Fruit fly (Drosophila melanogaster) whole organism, embryonic: ENCODE measurements around the gene sgll.

ENCODE experiments used
- Antp ChIP-seq: fragments of 200-800 bp; sonication (Bioruptor generic); optimal IDR thresholded peaks from 3 replicates; lab custom pipeline; 2016; ENCODE audit warnings: missing biosample characterization, missing genetic modification characterization
- Atf3 ChIP-seq: fragments of 200-800 bp; sonication (Bioruptor generic); optimal IDR thresholded peaks from 3 replicates; lab custom pipeline; 2016; ENCODE audit warnings: missing biosample characterization, missing genetic modification characterization
- BtbVII ChIP-seq: fragments of 200-800 bp; sonication (Bioruptor generic); optimal IDR thresholded peaks from 3 replicates; lab custom pipeline; 2017; ENCODE audit warnings: missing biosample characterization, mild to moderate bottlenecking, missing genetic modification characterization
- CG10654 ChIP-seq: fragments of 200-800 bp; sonication (Bioruptor generic); optimal IDR thresholded peaks from 2 replicates; lab custom pipeline; 2016; ENCODE audit warnings: missing biosample characterization, missing genetic modification characterization
- CG12769 ChIP-seq: fragments of 200-800 bp; sonication (Bioruptor generic); optimal IDR thresholded peaks from 2 replicates; lab custom pipeline; 2019; ENCODE audit warnings: missing biosample characterization, mild to moderate bottlenecking, missing genetic modification characterization, moderate library complexity
- CG13287 ChIP-seq: fragments of 200-800 bp; sonication (Bioruptor generic); IDR thresholded peaks from 2 replicates; pipeline ENCODE4 v1.3.6; 2022; ENCODE audit warnings: missing biosample characterization, missing genetic modification characterization; ENCODE audit not compliant: partially characterized antibody
- CG13296 ChIP-seq: fragments of 200-800 bp; sonication (Bioruptor generic); optimal IDR thresholded peaks from 3 replicates; lab custom pipeline; 2018; ENCODE audit warnings: missing biosample characterization, mild to moderate bottlenecking, missing genetic modification characterization
- CG15514 ChIP-seq: fragments of 200-800 bp; sonication (Bioruptor generic); optimal IDR thresholded peaks from 3 replicates; lab custom pipeline; 2017; ENCODE audit warnings: missing biosample characterization, missing genetic modification characterization, mild to moderate bottlenecking, moderate library complexity, missing genetic modification reagents
- CG32532 ChIP-seq: fragments of 200-800 bp; sonication (Bioruptor generic); IDR thresholded peaks from 2 replicates; pipeline ENCODE4 v1.3.6; 2022; ENCODE audit warnings: missing biosample characterization, missing genetic modification characterization
- CG3281 ChIP-seq: fragments of 200-800 bp; sonication (Bioruptor generic); optimal IDR thresholded peaks from 3 replicates; lab custom pipeline; 2017; ENCODE audit warnings: missing biosample characterization, mild to moderate bottlenecking, missing genetic modification characterization
- CG34224 ChIP-seq: fragments of 200-800 bp; sonication (Bioruptor generic); IDR thresholded peaks from 3 replicates; pipeline ENCODE4 v1.3.6; 2022; ENCODE audit warnings: missing biosample characterization, missing genetic modification characterization; ENCODE audit not compliant: partially characterized antibody
- CG34376 ChIP-seq: fragments of 200-800 bp; sonication (Bioruptor generic); optimal IDR thresholded peaks from 2 replicates; lab custom pipeline; 2018; ENCODE audit warnings: missing biosample characterization, mild to moderate bottlenecking, missing genetic modification characterization
- CG42726 ChIP-seq: fragments of 200-800 bp; sonication (Bioruptor generic); IDR thresholded peaks from 2 replicates; pipeline ENCODE4 v1.3.6; 2022; ENCODE audit warnings: missing biosample characterization, missing genetic modification characterization; ENCODE audit not compliant: partially characterized antibody
- CG8281 ChIP-seq: fragments of 200-800 bp; sonication (Bioruptor generic); optimal IDR thresholded peaks from 2 replicates; lab custom pipeline; 2018; ENCODE audit warnings: missing biosample characterization, mild to moderate bottlenecking, missing genetic modification characterization, moderate library complexity
- D ChIP-seq, 2 experiments: fragments of 200-800 bp in 1 of 2; fragments of >200 bp in 1 of 2; sonication (Bioruptor generic) in 1 of 2; optimal IDR thresholded peaks; 2 replicates in 1 of 2; 3 replicates in 1 of 2; lab custom pipeline; 2017; ENCODE audit warnings: mild to moderate bottlenecking in 1 of 2, missing biosample characterization in 1 of 2, missing genetic modification characterization in 1 of 2, missing genetic modification reagents in 1 of 2
- Dbx ChIP-seq: fragments of 200-800 bp; sonication (Bioruptor generic); IDR thresholded peaks from 3 replicates; pipeline ENCODE4 v1.3.6; 2022; ENCODE audit warnings: missing biosample characterization, missing genetic modification characterization
- Deaf1 ChIP-seq: fragments of 200-800 bp; optimal IDR thresholded peaks from 3 replicates; lab custom pipeline; 2019; ENCODE audit warnings: missing biosample characterization, mild to moderate bottlenecking, missing genetic modification characterization, moderate library complexity
- Drgx ChIP-seq: fragments of 200-800 bp; sonication (Bioruptor generic); IDR thresholded peaks from 2 replicates; pipeline ENCODE4 v1.3.6; 2022; ENCODE audit warnings: missing biosample characterization, missing genetic modification characterization
- Jarid2 ChIP-seq: fragments of 200-800 bp; sonication (Bioruptor generic); optimal IDR thresholded peaks from 3 replicates; lab custom pipeline; 2017; ENCODE audit warnings: mild to moderate bottlenecking, missing biosample characterization, missing genetic modification reagents, missing genetic modification characterization
- Med ChIP-seq: fragments of 200-800 bp; sonication (Bioruptor generic); peaks from one replicate; lab custom pipeline; 2016; ENCODE audit warnings: missing biosample characterization, missing genetic modification characterization, mild to moderate bottlenecking, inconsistent platforms, moderate library complexity
- Neu2 ChIP-seq: fragments of 200-800 bp; sonication (Bioruptor generic); optimal IDR thresholded peaks from 3 replicates; lab custom pipeline; 2016; ENCODE audit warnings: missing biosample characterization, missing genetic modification characterization, borderline replicate concordance
- PHDP ChIP-seq: fragments of 200-800 bp; sonication (Bioruptor generic); optimal IDR thresholded peaks from 3 replicates; lab custom pipeline; 2018; ENCODE audit warnings: missing biosample characterization, mild to moderate bottlenecking, missing genetic modification characterization, moderate library complexity
- Pdp1 ChIP-seq, 2 experiments: fragments of 200-800 bp; sonication (Bioruptor generic); optimal IDR thresholded peaks; 3 replicates each; lab custom pipeline; 2016; ENCODE audit warnings: missing biosample characterization in 2 of 2, missing genetic modification characterization in 2 of 2, mild to moderate bottlenecking in 1 of 2, moderate library complexity in 1 of 2
- Six4 ChIP-seq: fragments of 200-800 bp; sonication (Bioruptor generic); optimal IDR thresholded peaks from 2 replicates; lab custom pipeline; 2016; ENCODE audit warnings: missing biosample characterization, missing genetic modification characterization
- Trl ChIP-seq, 3 experiments: fragments of >200 bp in 2 of 3; fragments of 200-800 bp in 1 of 3; sonication (Bioruptor generic) in 1 of 3; optimal IDR thresholded peaks; 2 replicates in 1 of 3; 3 replicates in 2 of 3; lab custom pipeline; 2016 to 2017; ENCODE audit warnings: missing biosample characterization in 1 of 3, missing genetic modification characterization in 1 of 3
- abd-A ChIP-seq: fragments of 200-800 bp; sonication (Bioruptor generic); optimal IDR thresholded peaks from 3 replicates; lab custom pipeline; 2019; ENCODE audit warnings: missing biosample characterization, mild to moderate bottlenecking, missing genetic modification characterization, moderate library complexity
- amos ChIP-seq: fragments of 200-800 bp; sonication (Bioruptor generic); IDR thresholded peaks from 2 replicates; pipeline ENCODE4 v1.3.6; 2022; ENCODE audit warnings: missing biosample characterization, missing genetic modification characterization; ENCODE audit not compliant: partially characterized antibody
- bbx ChIP-seq: fragments of 200-800 bp; sonication (Bioruptor generic); IDR thresholded peaks from 2 replicates; pipeline ENCODE4 v1.3.6; 2022; ENCODE audit warnings: missing biosample characterization, missing genetic modification characterization; ENCODE audit not compliant: partially characterized antibody
- chinmo ChIP-seq: fragments of 200-800 bp; sonication (Bioruptor generic); IDR thresholded peaks from 4 replicates; pipeline ENCODE4 v1.3.6; 2022; ENCODE audit warnings: missing biosample characterization, missing genetic modification characterization; ENCODE audit not compliant: partially characterized antibody
- corto ChIP-seq: fragments of 200-800 bp; sonication (Bioruptor generic); optimal IDR thresholded peaks from 2 replicates; lab custom pipeline; 2016; ENCODE audit warnings: missing biosample characterization, mild to moderate bottlenecking, missing genetic modification characterization, moderate library complexity
- crp ChIP-seq, 2 experiments: fragments of 200-800 bp; sonication (Bioruptor generic); optimal IDR thresholded peaks; 2 replicates in 1 of 2; 3 replicates in 1 of 2; lab custom pipeline; 2017; ENCODE audit warnings: missing biosample characterization in 2 of 2, missing genetic modification characterization in 2 of 2, mild to moderate bottlenecking in 1 of 2, moderate library complexity in 1 of 2
- dmrt99B ChIP-seq: fragments of 200-800 bp; sonication (Bioruptor generic); optimal IDR thresholded peaks from 2 replicates; lab custom pipeline; 2018; ENCODE audit warnings: missing biosample characterization, mild to moderate bottlenecking, missing genetic modification characterization, moderate library complexity
- lab ChIP-seq: fragments of 200-800 bp; sonication (Bioruptor generic); optimal IDR thresholded peaks from 3 replicates; lab custom pipeline; 2017; ENCODE audit warnings: missing biosample characterization, missing genetic modification characterization, mild to moderate bottlenecking, moderate library complexity, missing genetic modification reagents
- lbe ChIP-seq: fragments of 200-800 bp; sonication (Bioruptor generic); optimal IDR thresholded peaks from 2 replicates; lab custom pipeline; 2016; ENCODE audit warnings: missing biosample characterization, mild to moderate bottlenecking, missing genetic modification characterization
- mirr ChIP-seq: fragments of 200-800 bp; sonication (Bioruptor generic); optimal IDR thresholded peaks from 3 replicates; lab custom pipeline; 2018; ENCODE audit warnings: missing biosample characterization, mild to moderate bottlenecking, missing genetic modification characterization
- scrt ChIP-seq: fragments of 200-800 bp; sonication (Bioruptor generic); optimal IDR thresholded peaks from 2 replicates; lab custom pipeline; 2018; ENCODE audit warnings: missing biosample characterization, mild to moderate bottlenecking, missing genetic modification characterization, moderate library complexity
- sd ChIP-seq: fragments of 200-800 bp; sonication (Bioruptor generic); optimal IDR thresholded peaks from 3 replicates; lab custom pipeline; 2018; ENCODE audit warnings: missing biosample characterization, mild to moderate bottlenecking, missing genetic modification characterization, moderate library complexity
- sr ChIP-seq: fragments of 200-800 bp; sonication (Bioruptor generic); IDR thresholded peaks from 3 replicates; pipeline ENCODE4 v1.3.6; 2022; ENCODE audit warnings: missing biosample characterization, missing genetic modification characterization
- sug ChIP-seq: fragments of 200-800 bp; optimal IDR thresholded peaks from 2 replicates; lab custom pipeline; 2019; ENCODE audit warnings: missing biosample characterization, mild to moderate bottlenecking, missing genetic modification characterization, moderate library complexity
- tup ChIP-seq: fragments of 200-800 bp; sonication (Bioruptor generic); optimal IDR thresholded peaks from 2 replicates; lab custom pipeline; 2016; ENCODE audit warnings: missing biosample characterization, mild to moderate bottlenecking, missing genetic modification characterization, moderate library complexity
- unc-4 ChIP-seq: fragments of 200-800 bp; sonication (Bioruptor generic); IDR thresholded peaks from 2 replicates; pipeline ENCODE4 v1.3.6; 2022; ENCODE audit warnings: missing biosample characterization, missing genetic modification characterization; ENCODE audit not compliant: partially characterized antibody

Gene sgll

DNA sequence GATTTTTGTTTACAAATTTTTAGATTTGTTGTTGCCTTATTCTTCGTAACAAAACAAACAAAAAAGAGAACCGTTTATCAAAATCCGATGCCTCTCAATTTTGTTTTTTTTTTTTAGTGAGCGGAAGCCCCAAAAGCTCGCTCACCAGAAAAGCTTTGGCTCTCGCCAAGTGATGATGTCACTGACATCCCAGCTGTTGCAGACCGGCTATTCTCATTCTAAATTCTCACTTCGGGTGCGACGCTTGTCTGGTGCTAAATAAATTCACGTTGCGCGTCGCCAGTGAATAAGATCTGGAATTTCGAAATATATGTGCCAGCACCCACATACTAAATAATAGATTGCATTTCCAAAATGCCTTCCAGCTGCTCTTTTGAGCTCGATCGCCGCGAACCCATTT lies 16.5 kb upstream of the sgll start, which contains the start of gene CG2641:
TSS of gene CG2641 (plus strand) at position 215 of the 400 bp plus-strand sequence.
- TF ChIP-seq PHDP (tag; lab: Kevin White, UChicago) (peak; percentile 21), bbx (no peak), CG34376 (peak; percentile 47), tup (GFP tag; lab: Kevin White, UChicago) (no peak), Jarid2 (peak; percentile 9), Neu2 (GFP tag; lab: Kevin White, UChicago) (no peak), sr (GFP tag; lab: Robert Waterston, UW) (0 out of 3 replicates have a peak, but pooled peaks have one; percentile 7), dmrt99B (tag; lab: Kevin White, UChicago) (no peak), Six4 (GFP tag; lab: Kevin White, UChicago) (no peak), CG12769 (tag; lab: Kevin White, UChicago) (peak; percentile 52), CG10654 (GFP tag; lab: Kevin White, UChicago) (no peak), Med (GFP tag; lab: Kevin White, UChicago) (peak; percentile 26), Pdp1 (GFP tag; optimal IDR thresholded peaks at IDR 0.05; lab: Kevin White, UChicago) (peak in 1 of 2 experiments; percentile 53), unc-4 (peak; percentile 14; the same call in 1 of the 2 replicates), D (optimal IDR thresholded peaks at IDR 0.05; lab: Kevin White, UChicago) (no peak), D (GFP tag; optimal IDR thresholded peaks at IDR 0.05; lab: Kevin White, UChicago) (no peak), lab (GFP tag; lab: Kevin White, UChicago) (peak; percentile 23), crp (GFP tag; optimal IDR thresholded peaks at IDR 0.05; lab: Kevin White, UChicago) (peak in 1 of 2 experiments; percentile 63), CG42726 (GFP tag; lab: Robert Waterston, UW) (no peak), BtbVII (GFP tag; lab: Kevin White, UChicago) (peak; percentile 61), CG13287 (GFP tag; lab: Robert Waterston, UW) (peak; percentile 52), Drgx (GFP tag; lab: Robert Waterston, UW) (peak; percentile 72), Dbx (GFP tag; lab: Robert Waterston, UW) (0 out of 3 replicates have a peak, but pooled peaks have one; percentile 46), Atf3 (GFP tag; lab: Kevin White, UChicago) (peak; percentile 34), lbe (peak; percentile 61), mirr (no peak), sd (tag; lab: Kevin White, UChicago) (peak; percentile 66), Antp (no peak), sug (tag; lab: Kevin White, UChicago) (peak; percentile 2), CG34224 (peak; percentile 20; the same call in 1 of the 3 replicates), scrt (peak; percentile 13), CG15514 (GFP tag; lab: Kevin White, UChicago) (peak; percentile 1), chinmo (GFP tag; lab: Robert Waterston, UW) (peak; percentile 77; the same call in 1 of the 4 replicates), CG13296 (GFP tag; lab: Kevin White, UChicago) (peak; percentile 42), CG8281 (no peak), Deaf1 (tag; lab: Kevin White, UChicago) (peak; percentile 34), CG3281 (GFP tag; lab: Kevin White, UChicago) (peak; percentile 5), CG32532 (peak; percentile 36; the same call in 1 of the 2 replicates), Trl (optimal IDR thresholded peaks at IDR 0.05; lab: Kevin White, UChicago) (peak; percentile 71 to 89), Trl (GFP tag; optimal IDR thresholded peaks at IDR 0.05; lab: Kevin White, UChicago) (no peak), corto (peak; percentile 68), amos (GFP tag; lab: Robert Waterston, UW) (peak; percentile 8; the same call in 1 of the 2 replicates), abd-A (tag; lab: Kevin White, UChicago) (no peak)
- TF ChIP-seq, all 482 proteins: peak for 29
